Fruit fly (Drosophila melanogaster): Measurements from ENCODE around the gene Cyp4d21.

The Cyp4d21 gene

DNA sequence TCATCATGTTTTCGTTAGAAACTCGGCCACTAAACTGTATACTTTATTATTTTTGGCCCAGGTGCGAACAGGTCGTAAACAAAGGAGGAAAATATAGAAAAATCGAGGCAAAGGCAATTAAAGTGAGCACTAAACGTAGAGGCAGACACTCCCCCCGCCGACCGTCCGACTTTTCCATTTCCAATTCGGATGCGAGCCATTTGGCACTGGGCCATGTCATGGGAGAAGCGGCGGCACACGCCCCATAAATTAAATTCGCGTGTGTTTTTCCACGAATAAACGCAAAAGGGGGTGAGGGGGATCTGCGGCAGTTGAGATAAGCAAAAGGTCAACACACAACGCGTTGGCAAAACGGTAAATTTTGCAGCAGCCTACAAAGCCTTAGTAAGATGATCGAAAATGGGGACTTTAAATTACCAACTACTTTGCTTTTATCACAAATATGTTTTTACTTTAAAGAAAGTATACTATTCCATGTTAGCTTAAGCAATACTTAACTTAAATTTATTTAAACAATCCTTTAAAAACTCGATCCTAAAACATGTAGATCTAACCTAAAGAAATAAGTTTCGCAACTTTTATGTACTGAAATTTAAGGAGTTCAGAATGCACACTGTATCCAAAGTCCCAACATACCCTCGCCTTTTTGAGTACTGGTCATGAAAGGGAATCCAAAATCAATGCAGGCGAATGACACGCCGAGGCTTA is 32.4 kb upstream of the Cyp4d21 start:
- TF ChIP-seq Pif1A (GFP tag; optimal IDR thresholded peaks at IDR 0.05), result no peak
- TF ChIP-seq CG4496 (GFP tag; IDR thresholded peaks at IDR 0.05), result no peak
- TF ChIP-seq CG14655 (GFP tag; optimal IDR thresholded peaks at IDR 0.05), result peak; percentile 8
- TF ChIP-seq CG8159 (tag; optimal IDR thresholded peaks at IDR 0.05), result peak; percentile 18
- no peak for TF ChIP-seq CG8301 (tag; optimal IDR thresholded peaks at IDR 0.05)
- TF ChIP-seq CG32121 (GFP tag; IDR thresholded peaks at IDR 0.05), result peak; percentile 75
- TF ChIP-seq CG10348 (GFP tag; IDR thresholded peaks at IDR 0.05), result no peak

DNA sequence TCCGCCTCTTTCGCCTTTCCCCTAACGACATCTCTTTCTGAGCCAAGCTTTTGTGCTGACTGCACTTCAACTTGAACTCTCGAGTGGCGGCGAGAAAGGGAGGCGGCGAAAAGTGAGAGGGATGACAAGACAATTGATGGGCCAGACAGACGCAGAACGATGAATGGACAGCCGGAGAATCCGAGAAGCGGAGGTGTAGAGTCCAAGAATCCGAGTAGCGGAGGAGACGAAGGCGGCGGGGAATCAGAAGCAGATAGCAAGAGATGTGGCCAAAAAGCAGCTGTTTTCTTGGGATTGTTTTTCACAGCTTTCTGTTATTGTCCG is 31.9 kb upstream of the Cyp4d21 start:
- TF ChIP-seq Snoo (tag; optimal IDR thresholded peaks at IDR 0.05) (peak; percentile 73), EcR (GFP tag; optimal IDR thresholded peaks at IDR 0.05) (peak; percentile 95), Ets98B (GFP tag; IDR thresholded peaks at IDR 0.05) (no peak), CG9948 (tag; optimal IDR thresholded peaks at IDR 0.05) (no peak), CG34367 (tag; optimal IDR thresholded peaks at IDR 0.05) (no peak), CG14655 (GFP tag; optimal IDR thresholded peaks at IDR 0.05) (no peak), gl (tag; optimal IDR thresholded peaks at IDR 0.05) (peak; percentile 50), CG32121 (GFP tag; IDR thresholded peaks at IDR 0.05) (no peak), Pif1B (GFP tag; optimal IDR thresholded peaks at IDR 0.05) (no peak), CG17806 (tag; optimal IDR thresholded peaks at IDR 0.05) (no peak)

DNA sequence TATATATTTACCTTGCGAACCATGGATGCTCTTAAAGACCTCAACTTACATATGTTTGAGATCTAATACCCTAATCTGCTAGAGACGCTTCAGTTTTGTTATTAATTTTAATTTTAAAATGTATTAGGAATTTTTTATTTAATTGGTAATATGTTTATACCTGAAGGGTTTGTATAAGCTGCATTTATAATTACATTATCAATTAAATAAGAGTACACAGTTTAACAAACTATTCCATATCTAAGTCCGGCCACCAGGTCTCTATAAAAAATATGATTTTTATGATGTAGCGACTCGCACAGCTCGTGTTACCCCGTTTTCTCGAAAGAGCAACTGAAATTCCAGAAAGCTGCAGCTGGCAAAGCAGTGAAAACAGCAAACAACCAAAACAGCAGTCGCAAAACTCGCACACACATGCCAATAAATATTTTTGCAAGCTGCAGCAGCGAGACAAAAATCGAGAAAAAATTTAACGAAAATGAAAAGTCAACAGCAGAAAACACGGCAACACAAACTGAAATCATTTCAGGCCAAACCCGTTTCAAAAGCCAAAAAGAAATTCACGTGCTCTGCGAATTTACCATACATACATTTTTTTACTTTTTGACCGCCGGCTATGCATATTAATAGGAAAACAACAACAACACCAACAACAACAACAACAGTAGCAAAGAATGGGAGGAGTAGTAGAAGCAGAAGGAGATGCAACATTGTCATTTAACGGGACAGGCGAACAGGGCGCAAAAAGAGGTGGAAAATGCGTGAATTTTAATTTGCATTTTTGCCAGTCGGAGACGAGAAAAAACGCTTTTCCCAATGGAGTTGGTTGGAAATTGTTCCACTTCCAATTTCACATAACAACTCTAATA is 30.9 kb upstream of the Cyp4d21 start:
- TF ChIP-seq CG13204 (GFP tag; optimal IDR thresholded peaks at IDR 0.05) (no peak), CG32121 (GFP tag; IDR thresholded peaks at IDR 0.05) (no peak), Snoo (tag; optimal IDR thresholded peaks at IDR 0.05) (peak; percentile 68), CG14655 (GFP tag; optimal IDR thresholded peaks at IDR 0.05) (peak; percentile 38), Pif1A (GFP tag; optimal IDR thresholded peaks at IDR 0.05) (no peak), fd96Ca (GFP tag; IDR thresholded peaks at IDR 0.05) (no peak; the same call in 2 of the 3 replicates), CG15710 (tag; optimal IDR thresholded peaks at IDR 0.05) (peak; percentile 6), CG4496 (GFP tag; IDR thresholded peaks at IDR 0.05) (peak; percentile 53; the same call in 2 of the 3 replicates), CG34367 (tag; optimal IDR thresholded peaks at IDR 0.05) (no peak), Pif1B (GFP tag; optimal IDR thresholded peaks at IDR 0.05) (peak; percentile 17), CG8159 (tag; optimal IDR thresholded peaks at IDR 0.05) (peak; percentile 34), EcR (GFP tag; optimal IDR thresholded peaks at IDR 0.05) (peak; percentile 4), Ets98B (GFP tag; IDR thresholded peaks at IDR 0.05) (peak; percentile 21; the same call in 1 of the 2 replicates), CG17806 (tag; optimal IDR thresholded peaks at IDR 0.05) (no peak)

DNA sequence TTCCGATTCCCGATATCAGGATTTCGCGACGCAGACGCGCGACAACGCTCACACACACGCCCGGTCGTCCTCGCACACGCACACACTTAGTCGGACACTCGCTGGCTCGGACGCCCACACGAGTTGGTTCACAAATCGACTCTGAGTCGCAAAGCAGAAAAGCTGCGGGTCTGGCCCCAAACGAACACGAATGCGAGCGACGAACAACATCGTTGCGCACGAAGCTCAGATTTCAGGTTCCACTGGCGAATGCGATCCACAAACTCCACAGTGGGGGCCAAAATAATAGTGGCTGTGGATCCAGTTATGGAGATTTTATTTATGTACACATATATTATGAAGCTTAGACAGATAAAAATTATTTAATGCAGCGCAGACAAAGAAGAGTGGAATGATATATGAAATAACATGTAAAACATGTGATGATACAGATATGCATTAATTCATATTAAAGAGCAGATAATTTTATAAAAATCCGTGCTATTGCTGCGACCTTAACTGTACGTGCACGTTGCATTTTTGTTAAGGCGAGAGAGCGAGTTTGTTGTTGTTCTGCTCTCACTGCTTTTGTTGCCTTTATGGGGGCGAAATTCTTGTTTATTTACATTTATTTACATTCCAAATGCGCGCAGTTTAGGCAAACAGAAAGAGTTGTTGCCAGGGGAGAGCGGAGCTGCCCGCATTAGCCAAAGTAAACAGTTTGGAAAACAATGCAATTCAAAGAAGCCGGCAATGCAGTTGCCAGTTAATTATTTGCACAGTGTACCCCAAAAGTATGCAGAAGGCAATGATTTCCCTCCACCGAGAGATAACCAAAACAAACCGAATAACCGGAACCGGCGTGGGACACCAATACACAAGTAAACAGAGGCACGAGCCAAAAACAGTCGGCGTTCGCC is 28.7 kb upstream of the Cyp4d21 start:
- TF ChIP-seq CG10348 (GFP tag; IDR thresholded peaks at IDR 0.05) (peak; percentile 43; the same call in 1 of the 2 replicates), CG12605 (GFP tag; IDR thresholded peaks at IDR 0.05) (peak; percentile 91), Snoo (tag; optimal IDR thresholded peaks at IDR 0.05) (peak; percentile 96), CG8159 (tag; optimal IDR thresholded peaks at IDR 0.05) (peak; percentile 97), CG13204 (GFP tag; optimal IDR thresholded peaks at IDR 0.05) (peak; percentile 73), CG14655 (GFP tag; optimal IDR thresholded peaks at IDR 0.05) (peak; percentile 97), CG4496 (GFP tag; IDR thresholded peaks at IDR 0.05) (peak; percentile 95), CG32121 (GFP tag; IDR thresholded peaks at IDR 0.05) (peak; percentile 94), fd96Ca (GFP tag; IDR thresholded peaks at IDR 0.05) (peak; percentile 89), rn (GFP tag; IDR thresholded peaks at IDR 0.05) (peak; percentile 78), EcR (GFP tag; optimal IDR thresholded peaks at IDR 0.05) (peak; percentile 59), CG15710 (tag; optimal IDR thresholded peaks at IDR 0.05) (peak; percentile 10), CG34367 (tag; optimal IDR thresholded peaks at IDR 0.05) (peak; percentile 77), Ets98B (GFP tag; IDR thresholded peaks at IDR 0.05) (peak; percentile 92), CG8301 (tag; optimal IDR thresholded peaks at IDR 0.05) (peak; percentile 97), D1 (tag; optimal IDR thresholded peaks at IDR 0.05) (peak; percentile 92), Pif1A (GFP tag; optimal IDR thresholded peaks at IDR 0.05) (peak; percentile 57), Pif1B (GFP tag; optimal IDR thresholded peaks at IDR 0.05) (peak; percentile 96), gl (tag; optimal IDR thresholded peaks at IDR 0.05) (peak; percentile 94), CG17806 (tag; optimal IDR thresholded peaks at IDR 0.05) (peak; percentile 97), CG9948 (tag; optimal IDR thresholded peaks at IDR 0.05) (peak; percentile 97)

- TF ChIP-seq CG12605 (GFP tag; IDR thresholded peaks at IDR 0.05), result peak; percentile 45; the same call in 1 of the 2 replicates
- TF ChIP-seq CG15710 (tag; optimal IDR thresholded peaks at IDR 0.05), result no peak
- no peak for TF ChIP-seq CG34367 (tag; optimal IDR thresholded peaks at IDR 0.05)
- TF ChIP-seq CG9948 (tag; optimal IDR thresholded peaks at IDR 0.05), result no peak
- no peak for TF ChIP-seq Pif1A (GFP tag; optimal IDR thresholded peaks at IDR 0.05)
- no peak for TF ChIP-seq CG10348 (GFP tag; IDR thresholded peaks at IDR 0.05)
Observed at dm6 chr2L:7577646-7578045, 27.8 kb upstream of the Cyp4d21 start.
